Fruit fly (Drosophila melanogaster) ovary, adult (tissue): ENCODE results near the gene CG33985.

Source experiments
- CG17801 ChIP-seq: fragments of 200-800 bp; optimal IDR thresholded peaks from 2 replicates; lab custom pipeline; 2019; ENCODE audit warnings: missing biosample characterization, mild to moderate bottlenecking, missing genetic modification characterization, moderate library complexity; ENCODE audit not compliant: partially characterized antibody

Gene CG33985

DNA sequence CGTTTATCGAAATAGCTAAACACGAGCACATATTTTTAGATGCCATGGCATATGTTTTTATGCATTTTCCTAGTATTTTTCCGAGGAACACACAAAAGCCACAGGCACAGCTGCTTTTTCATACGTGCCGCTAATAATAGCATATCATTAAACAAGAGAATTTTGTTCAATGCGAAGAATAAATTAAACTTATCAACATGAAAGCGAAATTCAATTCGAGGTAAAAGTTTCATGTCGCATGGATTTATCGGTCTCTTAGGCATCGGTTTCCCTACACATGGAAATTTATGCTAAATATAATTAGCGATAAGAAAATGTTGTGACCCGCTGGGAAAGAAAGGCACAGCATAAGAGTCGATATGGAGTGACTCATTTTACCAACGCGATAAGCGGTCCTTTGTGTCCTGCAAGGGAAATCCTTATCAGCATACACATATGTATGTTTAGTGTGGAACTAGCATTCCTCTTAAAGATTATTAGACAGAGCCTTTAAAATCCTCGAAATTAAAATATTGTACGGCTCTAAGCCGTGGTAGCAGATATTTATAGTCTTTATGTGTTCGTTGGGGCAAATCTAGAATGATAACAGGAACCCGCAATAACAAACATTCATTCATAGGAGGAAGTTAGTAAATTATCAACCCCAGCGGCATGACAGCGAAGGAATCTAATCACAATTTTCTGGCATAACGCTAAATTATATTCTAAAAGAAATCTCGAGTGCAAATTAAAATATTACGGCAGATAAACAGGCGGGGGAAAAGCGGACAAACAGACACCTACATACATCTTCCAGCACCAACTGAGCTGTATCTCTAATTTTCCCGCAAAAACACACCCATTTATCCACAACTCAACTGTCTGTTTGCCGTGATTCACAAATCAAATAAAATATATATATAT is 5.1 kb upstream of the CG33985 start, which contains the start of gene CG43248:
TSS of gene CG43248 (minus strand) at position 51 of the 903 bp plus-strand sequence.
- TF ChIP-seq CG17801 (GFP tag; lab: Kevin White, UChicago) = no peak

DNA sequence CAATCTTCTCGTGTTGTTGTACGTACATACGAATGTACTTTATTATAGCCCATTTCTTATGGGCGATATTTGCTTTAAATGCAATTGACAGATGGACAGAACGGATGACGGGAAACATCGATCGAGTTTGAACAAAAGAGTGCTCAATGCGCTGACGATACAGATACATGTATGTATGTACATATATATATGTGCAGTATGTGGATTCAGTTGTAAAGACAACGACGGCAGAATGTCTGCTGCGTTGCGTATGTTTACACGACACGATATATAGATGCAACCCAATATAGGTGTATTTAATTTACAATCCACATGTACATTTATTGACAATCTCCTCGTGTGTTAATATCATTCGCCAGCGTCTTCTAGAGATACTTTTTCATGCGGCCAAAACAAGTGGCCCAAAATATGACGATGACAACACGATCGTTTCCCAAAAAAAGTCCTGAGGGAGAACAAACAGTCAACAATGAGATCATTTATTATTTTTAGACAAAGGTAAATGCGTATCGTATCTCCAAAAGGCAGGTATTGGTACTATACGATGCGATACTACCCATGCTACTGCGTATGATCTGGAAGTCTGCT is 4.1 kb upstream of the CG33985 start:
- no peak for TF ChIP-seq CG17801 (GFP tag; lab: Kevin White, UChicago)

dm6 chr3L:15530071-15530470 is 3.5 kb upstream of the CG33985 start:
- no peak for TF ChIP-seq CG17801 (GFP tag; lab: Kevin White, UChicago)

DNA sequence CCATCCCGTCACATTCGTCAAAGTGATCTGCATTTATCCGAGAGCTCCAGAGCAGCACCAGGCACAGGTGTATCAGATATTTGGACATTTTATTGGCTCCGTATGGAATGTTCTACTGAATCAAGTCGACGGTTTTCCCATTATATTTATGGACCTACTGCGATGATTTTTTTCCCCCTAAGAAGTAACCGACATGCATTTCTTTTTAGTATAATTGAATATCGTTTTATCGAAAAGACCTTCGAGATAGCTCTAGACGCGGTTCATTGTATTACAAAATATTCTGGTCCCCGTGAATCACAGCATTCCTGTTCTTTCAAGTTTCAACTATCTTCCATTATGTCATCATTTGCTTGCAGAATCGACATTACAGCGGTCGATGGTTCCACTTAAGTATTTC is 2.5 kb upstream of the CG33985 start, which contains the start of gene obst-H:
TSS of gene obst-H (minus strand) at position 101 of the 400 bp plus-strand sequence.
- TF ChIP-seq CG17801 (GFP tag; lab: Kevin White, UChicago) = no peak

dm6 chr3L:15528096-15528495 is 1.5 kb upstream of the CG33985 start, which contains the start of gene CG42728:
Gene CG42728 (minus strand): TSS chr3L:15528196.
- TF ChIP-seq CG17801 (GFP tag; lab: Kevin White, UChicago) = no peak

DNA sequence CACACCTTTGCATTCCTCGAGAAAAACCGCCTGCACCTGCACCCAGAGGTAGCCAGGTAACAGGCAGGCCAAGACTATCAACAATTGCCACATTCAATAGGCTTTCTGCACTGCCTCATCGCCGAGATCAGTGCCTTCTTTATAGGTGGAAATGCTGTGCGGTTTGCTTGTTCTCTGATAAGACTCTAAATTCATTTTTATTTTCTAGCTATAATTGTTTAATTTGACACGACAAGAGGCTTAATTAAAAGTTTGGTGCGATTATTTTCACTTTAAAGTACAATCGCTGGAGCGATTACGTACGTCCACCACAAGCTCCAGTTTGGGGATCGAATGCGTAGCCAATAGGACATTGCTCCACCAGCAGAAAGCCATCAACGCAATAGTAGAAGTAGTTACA is 804 bp upstream of the CG33985 start, which contains the start of gene CG42729:
TSS of gene CG42729 (minus strand) at position 101 of the 400 bp plus-strand sequence.
- no peak for TF ChIP-seq CG17801 (GFP tag; lab: Kevin White, UChicago)

dm6 chr3L:15525153-15525552 is 1.5 kb downstream of the CG33985 start, which contains the start of gene CG33986:
Gene CG33986 (minus strand): TSS chr3L:15525253.
- TF ChIP-seq CG17801 (GFP tag; lab: Kevin White, UChicago) = no peak

dm6 chr3L:15523806-15524346 is 2.7 kb downstream of the CG33985 start, which contains the start of gene CG7945:
Gene CG7945 (minus strand): TSS chr3L:15524137.
- peak; percentile 16 for TF ChIP-seq CG17801 (GFP tag; lab: Kevin White, UChicago)

DNA sequence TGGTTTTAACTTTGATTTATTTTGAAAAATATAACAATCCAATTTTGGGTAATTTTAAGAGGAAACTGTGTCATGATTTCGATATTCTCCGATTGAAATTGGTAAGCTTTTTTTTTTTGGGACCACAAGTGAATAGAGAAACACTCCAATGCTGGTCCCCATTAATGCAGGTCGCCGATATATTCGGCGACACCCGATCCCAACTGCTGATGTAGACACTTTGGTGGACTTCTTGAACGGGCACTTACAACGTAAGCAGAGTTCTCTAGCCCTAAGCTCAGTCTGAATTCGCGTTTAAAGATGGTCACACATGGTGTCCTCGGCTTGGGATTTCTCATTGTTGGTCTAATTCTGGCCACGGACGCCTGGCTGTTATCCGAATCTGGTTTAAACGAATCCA is 6.3 kb downstream of the CG33985 start, which contains the start of gene yellow-k:
TSS of gene yellow-k (plus strand) at position 301 of the 400 bp plus-strand sequence.
- no peak for TF ChIP-seq CG17801 (GFP tag; lab: Kevin White, UChicago)

- TF ChIP-seq CG17801 (GFP tag; lab: Kevin White, UChicago) = no peak
Observed at dm6 chr3L:15519920-15520319, 6.7 kb downstream of the CG33985 start.

- no peak for TF ChIP-seq CG17801 (GFP tag; lab: Kevin White, UChicago)
Observed at dm6 chr3L:15519492-15519891, 7.1 kb downstream of the CG33985 start, which contains the start of gene mex1. Gene mex1 (minus strand): TSS chr3L:15519592.

dm6 chr3L:15518344-15518743 is 8.3 kb downstream of the CG33985 start:
- no peak for TF ChIP-seq CG17801 (GFP tag; lab: Kevin White, UChicago)

- no peak for TF ChIP-seq CG17801 (GFP tag; lab: Kevin White, UChicago)
Observed at dm6 chr3L:15517508-15517907, 9.1 kb downstream of the CG33985 start.

DNA sequence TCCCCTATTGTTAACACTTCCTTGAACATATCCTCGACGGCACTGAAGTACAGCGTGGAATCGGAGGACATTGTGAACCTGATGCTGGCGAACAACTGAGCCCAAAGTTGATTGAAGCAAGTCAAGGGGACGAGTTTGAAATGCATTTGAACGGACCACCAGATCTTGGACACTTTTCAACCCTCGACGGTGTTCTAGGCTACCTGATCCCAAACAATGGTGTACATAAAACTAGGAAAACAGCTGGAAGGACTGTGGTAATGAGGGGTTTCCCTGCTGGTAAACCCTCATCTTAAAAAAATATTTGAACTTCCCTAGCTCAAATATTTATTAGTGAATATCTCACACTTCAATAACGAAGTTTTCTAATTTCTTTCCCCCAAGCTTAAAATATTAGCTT is 9.7 kb downstream of the CG33985 start, which contains the start of gene CG13454:
TSS of gene CG13454 (minus strand) at position 101 of the 400 bp plus-strand sequence.
- TF ChIP-seq CG17801 (GFP tag; lab: Kevin White, UChicago) = no peak

dm6 chr3L:15516440-15516839 is 10.2 kb downstream of the CG33985 start:
- TF ChIP-seq CG17801 (GFP tag; lab: Kevin White, UChicago) = no peak
